Worm (Caenorhabditis elegans): Measurements from ENCODE around the gene arrd-19.

ce11 chrV:3332023-3332422 lies 16.7 kb upstream of the arrd-19 start, which contains the start of gene C17B7.9:
- TF ChIP-seq ama-1 (optimal IDR thresholded peaks at IDR 0.05) (no peak), aly-1 (tag; optimal IDR thresholded peaks at IDR 0.05) (no peak), hmg-4 (GFP tag; optimal IDR thresholded peaks at IDR 0.05) (no peak), sea-1 (GFP tag; conservative IDR thresholded peaks at IDR 0.05) (no peak), B0310.2 (tag; optimal IDR thresholded peaks at IDR 0.05) (no peak), flt-1 (GFP tag; IDR thresholded peaks at IDR 0.05) (no peak), scrt-1 (GFP tag; IDR thresholded peaks at IDR 0.05) (no peak), ceh-36 (tag; optimal IDR thresholded peaks at IDR 0.05) (no peak), hmbx-1 (tag; optimal IDR thresholded peaks at IDR 0.05) (no peak), tbx-11 (GFP tag; IDR thresholded peaks at IDR 0.05) (no peak)

Measured in whole organism, early embryonic.